Worm (Caenorhabditis elegans) whole organism, L3 larva: ENCODE results near the gene trpa-1.

Experiments used
- aly-2 ChIP-seq: fragments of 150-350 bp; optimal IDR thresholded peaks from 2 replicates; lab custom pipeline; 2014; ENCODE audit warnings: missing biosample characterization, missing genetic modification characterization
- ama-1 ChIP-seq: fragments of 150-350 bp; optimal IDR thresholded peaks from 2 replicates; lab custom pipeline; 2018
- ceh-82 ChIP-seq: fragments of 150-350 bp; optimal IDR thresholded peaks from 2 replicates; lab custom pipeline; 2014; ENCODE audit warnings: missing biosample characterization, missing genetic modification characterization
- ceh-9 ChIP-seq: sonication (generic microtip); optimal IDR thresholded peaks from 2 replicates; lab custom pipeline; 2018; ENCODE audit warnings: missing biosample characterization, missing genetic modification characterization
- daf-12 ChIP-seq: fragments of 150-350 bp; optimal IDR thresholded peaks from 2 replicates; lab custom pipeline; 2014; ENCODE audit warnings: missing biosample characterization, missing genetic modification reagents, missing genetic modification characterization
- egl-27 ChIP-seq: sonication (generic microtip); optimal IDR thresholded peaks from 4 replicates; lab custom pipeline; 2017; ENCODE audit warnings: missing biosample characterization, missing genetic modification reagents, missing genetic modification characterization
- elt-1 ChIP-seq: fragments of 150-350 bp; optimal IDR thresholded peaks from 2 replicates; lab custom pipeline; 2014; ENCODE audit warnings: missing biosample characterization, missing genetic modification characterization
- elt-3 ChIP-seq, 3 experiments: fragments of 150-350 bp in 1 of 3; sonication (generic microtip) in 2 of 3; optimal IDR thresholded peaks; 2 replicates in 2 of 3; 4 replicates in 1 of 3; lab custom pipeline; 2014 to 2017; ENCODE audit warnings: missing biosample characterization in 3 of 3, missing genetic modification characterization in 3 of 3
- eor-1 ChIP-seq, 2 experiments: fragments of 150-350 bp; optimal IDR thresholded peaks; 2 replicates each; lab custom pipeline; 2014 to 2018; ENCODE audit warnings: missing biosample characterization in 2 of 2, missing genetic modification characterization in 2 of 2
- fkh-10 ChIP-seq: sonication (generic microtip); optimal IDR thresholded peaks from 2 replicates; lab custom pipeline; 2017; ENCODE audit warnings: missing biosample characterization, missing genetic modification reagents, missing genetic modification characterization
- fkh-2 ChIP-seq: fragments of 150-350 bp; optimal IDR thresholded peaks from 2 replicates; lab custom pipeline; 2014; ENCODE audit warnings: missing biosample characterization, missing genetic modification reagents, missing genetic modification characterization
- hmg-11 ChIP-seq: sonication (generic microtip); optimal IDR thresholded peaks from 2 replicates; lab custom pipeline; 2016; ENCODE audit warnings: missing genetic modification characterization, missing compliant biosample characterization
- lin-15B ChIP-seq: fragments of 150-350 bp; optimal IDR thresholded peaks from 2 replicates; lab custom pipeline; 2014; ENCODE audit warnings: missing biosample characterization, missing genetic modification characterization
- lin-39 ChIP-seq: fragments of 150-350 bp; optimal IDR thresholded peaks from 2 replicates; lab custom pipeline; 2018; ENCODE audit warnings: missing biosample characterization, missing genetic modification reagents, missing genetic modification characterization
- lsy-12 ChIP-seq: sonication (generic microtip); optimal IDR thresholded peaks from 2 replicates; lab custom pipeline; 2016; ENCODE audit warnings: mild to moderate bottlenecking, missing genetic modification characterization, missing compliant biosample characterization
- mdl-1 ChIP-seq: fragments of 150-350 bp; optimal IDR thresholded peaks from 2 replicates; lab custom pipeline; 2014; ENCODE audit warnings: missing biosample characterization, missing genetic modification characterization
- mml-1 ChIP-seq: fragments of 150-350 bp; sonication (generic microtip); optimal IDR thresholded peaks from 3 replicates; lab custom pipeline; 2014; ENCODE audit warnings: missing biosample characterization, missing genetic modification characterization
- nfya-1 ChIP-seq: sonication (generic microtip); optimal IDR thresholded peaks from 2 replicates; lab custom pipeline; 2017; ENCODE audit warnings: missing genetic modification characterization, mild to moderate bottlenecking, missing compliant biosample characterization, antibody characterized with exemption, moderate library complexity; ENCODE audit not compliant: insufficient read depth
- nhr-11 ChIP-seq: fragments of 150-350 bp; optimal IDR thresholded peaks from 2 replicates; lab custom pipeline; 2014; ENCODE audit warnings: missing biosample characterization, missing genetic modification characterization
- nhr-23 ChIP-seq: fragments of 150-350 bp; optimal IDR thresholded peaks from 2 replicates; lab custom pipeline; 2014; ENCODE audit warnings: missing biosample characterization, missing genetic modification reagents, missing genetic modification characterization
- nhr-237 ChIP-seq: fragments of 150-350 bp; optimal IDR thresholded peaks from 2 replicates; lab custom pipeline; 2014; ENCODE audit warnings: missing biosample characterization, missing genetic modification characterization
- nhr-28 ChIP-seq: fragments of 150-350 bp; optimal IDR thresholded peaks from 2 replicates; lab custom pipeline; 2014; ENCODE audit warnings: missing biosample characterization, missing genetic modification characterization
- nhr-43 ChIP-seq: sonication (generic microtip); optimal IDR thresholded peaks from 2 replicates; lab custom pipeline; 2016; ENCODE audit warnings: mild to moderate bottlenecking, missing genetic modification characterization, missing compliant biosample characterization; ENCODE audit not compliant: poor library complexity, severe bottlenecking
- nhr-67 ChIP-seq: fragments of 150-350 bp; optimal IDR thresholded peaks from 2 replicates; lab custom pipeline; 2014; ENCODE audit warnings: missing biosample characterization, missing genetic modification characterization
- nhr-77 ChIP-seq: fragments of 150-350 bp; optimal IDR thresholded peaks from 2 replicates; lab custom pipeline; 2014; ENCODE audit warnings: missing biosample characterization, missing genetic modification characterization
- pha-4 ChIP-seq: fragments of 150-350 bp; optimal IDR thresholded peaks from 2 replicates; lab custom pipeline; 2014; ENCODE audit warnings: missing biosample characterization, missing genetic modification reagents, missing genetic modification characterization
- pqm-1 ChIP-seq: fragments of 150-350 bp; optimal IDR thresholded peaks from 2 replicates; lab custom pipeline; 2017; ENCODE audit warnings: missing biosample characterization, missing genetic modification characterization, inconsistent platforms
- snpc-4 ChIP-seq: fragments of 150-350 bp; optimal IDR thresholded peaks from 2 replicates; lab custom pipeline; 2014; ENCODE audit warnings: missing biosample characterization, missing genetic modification characterization
- tbx-2 ChIP-seq: sonication (generic microtip); optimal IDR thresholded peaks from 2 replicates; lab custom pipeline; 2016; ENCODE audit warnings: mild to moderate bottlenecking, missing genetic modification characterization, missing compliant biosample characterization
- unc-39 ChIP-seq: sonication (generic microtip); optimal IDR thresholded peaks from 4 replicates; lab custom pipeline; 2017; ENCODE audit warnings: missing biosample characterization, missing genetic modification characterization
- zag-1 ChIP-seq: fragments of 150-350 bp; optimal IDR thresholded peaks from 2 replicates; lab custom pipeline; 2014; ENCODE audit warnings: missing biosample characterization, missing genetic modification characterization
- ztf-11 ChIP-seq: fragments of 150-350 bp; optimal IDR thresholded peaks from 2 replicates; lab custom pipeline; 2014; ENCODE audit warnings: missing biosample characterization, missing genetic modification characterization
- ztf-4 ChIP-seq: fragments of 150-350 bp; optimal IDR thresholded peaks from 2 replicates; lab custom pipeline; 2014; ENCODE audit warnings: missing biosample characterization, missing genetic modification characterization

The trpa-1 gene

DNA sequence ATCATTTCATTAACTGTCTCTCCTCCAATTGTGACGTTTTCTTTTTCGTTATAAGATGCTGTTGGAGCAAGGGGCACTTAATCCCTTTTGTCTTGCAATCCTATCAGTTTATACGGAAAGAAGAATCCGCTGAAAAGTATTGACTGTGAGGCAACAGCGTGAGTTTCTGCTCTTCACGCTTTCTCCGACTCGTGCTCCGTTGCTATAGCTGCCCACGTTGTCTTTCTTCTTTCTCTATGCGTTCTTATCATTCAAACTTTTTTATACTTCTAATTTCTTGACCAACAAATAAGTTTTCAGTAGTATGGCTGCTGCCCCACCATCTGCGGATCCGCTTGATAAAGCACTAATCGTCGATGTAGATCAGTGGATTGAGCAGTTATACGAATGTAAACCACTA lies 6.2 kb upstream of the trpa-1 start, which contains the start of gene let-92:
TSS of gene let-92 (plus strand) at position 301 of the 400 bp plus-strand sequence.
- no peak for TF ChIP-seq nhr-77 (tag; lab: Kevin White, UChicago)
- no peak for TF ChIP-seq fkh-10 (GFP tag; lab: Kevin White, UChicago)
- TF ChIP-seq ztf-4 (tag; lab: Kevin White, UChicago): no peak
- TF ChIP-seq elt-1 (tag; lab: Kevin White, UChicago): no peak
- TF ChIP-seq pqm-1 (tag; lab: Kevin White, UChicago): no peak
- no peak for TF ChIP-seq fkh-2
- TF ChIP-seq nhr-11 (tag; lab: Kevin White, UChicago): no peak
- TF ChIP-seq lsy-12 (tag; lab: Kevin White, UChicago): no peak
- no peak for TF ChIP-seq nhr-43
- no peak for TF ChIP-seq hmg-11 (tag; lab: Kevin White, UChicago)
- TF ChIP-seq pha-4 (tag; lab: Kevin White, UChicago): no peak
- no peak for TF ChIP-seq nhr-237
- no peak for TF ChIP-seq ztf-11
- no peak for TF ChIP-seq mdl-1 (tag; lab: Kevin White, UChicago)
- no peak for TF ChIP-seq daf-12
- no peak for TF ChIP-seq tbx-2 (tag; lab: Kevin White, UChicago)
- no peak for TF ChIP-seq ceh-9 (tag; lab: Kevin White, UChicago)
- no peak for TF ChIP-seq eor-1 (tag; optimal IDR thresholded peaks at IDR 0.05; lab: Kevin White, UChicago)
- TF ChIP-seq nhr-23 (tag; lab: Kevin White, UChicago): no peak
- TF ChIP-seq unc-39 (tag; lab: Kevin White, UChicago): no peak
- TF ChIP-seq, all 47 proteins: peak for 0

DNA sequence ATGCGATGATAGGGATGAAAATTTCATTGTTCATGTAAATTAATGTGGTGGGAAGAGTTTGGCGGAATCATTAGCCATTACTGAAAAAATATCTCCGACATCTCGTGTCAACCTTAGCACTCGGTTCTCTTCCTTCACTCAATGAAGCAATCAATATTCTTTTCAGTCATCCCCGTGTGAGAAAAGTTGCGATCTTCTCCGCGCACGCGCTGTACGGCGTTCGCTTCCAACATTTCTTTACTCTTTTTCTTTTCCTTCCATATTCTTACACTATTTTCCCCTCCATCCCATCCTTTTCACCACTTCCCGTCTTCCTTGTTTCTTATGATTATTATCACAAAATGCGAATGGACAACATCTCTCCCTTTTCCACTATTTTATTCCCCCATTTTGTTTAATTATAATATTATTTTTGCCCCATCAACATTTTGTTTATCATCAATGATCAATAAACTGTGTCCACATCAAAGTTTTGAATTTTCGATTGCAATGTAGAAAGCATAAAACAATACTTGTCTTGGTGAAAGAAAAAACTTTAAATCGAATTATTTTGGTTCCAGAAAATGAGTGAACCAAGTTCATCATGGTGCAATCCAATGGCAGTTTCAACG lies 4.2 kb upstream of the trpa-1 start, which contains the start of gene mob-1:
TSS of gene mob-1 (plus strand) at position 561 of the 611 bp plus-strand sequence.
- no peak for TF ChIP-seq mml-1 (tag; lab: Kevin White, UChicago)
- peak; percentile 54 for TF ChIP-seq ama-1
- peak; percentile 5 for TF ChIP-seq nhr-23 (tag; lab: Kevin White, UChicago)
- TF ChIP-seq pha-4 (tag; lab: Kevin White, UChicago): peak; percentile 25
- TF ChIP-seq pqm-1 (tag; lab: Kevin White, UChicago): no peak

DNA sequence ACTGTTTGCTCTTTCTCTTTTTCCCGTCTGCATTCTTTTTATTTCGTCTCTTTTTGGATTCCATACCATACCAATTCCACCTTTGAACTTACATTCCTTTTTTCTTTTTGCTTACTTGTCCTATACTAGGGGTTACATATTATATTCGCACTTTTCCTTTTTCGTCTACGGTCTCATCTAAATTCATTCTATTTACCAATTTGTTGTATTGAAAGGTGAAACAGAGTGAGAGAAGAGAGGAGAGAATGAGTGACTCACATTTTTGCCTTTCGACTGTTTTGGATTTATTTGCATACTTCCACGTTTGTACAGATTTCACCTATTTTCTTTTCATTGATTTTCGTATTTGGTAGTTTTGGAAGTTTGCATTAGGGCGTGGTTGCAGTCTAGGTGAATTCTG lies 898 bp upstream of the trpa-1 start:
- TF ChIP-seq pha-4 (tag; lab: Kevin White, UChicago) (peak; percentile 80), aly-2 (no peak), hmg-11 (tag; lab: Kevin White, UChicago) (peak; percentile 2)
- TF ChIP-seq, all 47 proteins: peak for 2

DNA sequence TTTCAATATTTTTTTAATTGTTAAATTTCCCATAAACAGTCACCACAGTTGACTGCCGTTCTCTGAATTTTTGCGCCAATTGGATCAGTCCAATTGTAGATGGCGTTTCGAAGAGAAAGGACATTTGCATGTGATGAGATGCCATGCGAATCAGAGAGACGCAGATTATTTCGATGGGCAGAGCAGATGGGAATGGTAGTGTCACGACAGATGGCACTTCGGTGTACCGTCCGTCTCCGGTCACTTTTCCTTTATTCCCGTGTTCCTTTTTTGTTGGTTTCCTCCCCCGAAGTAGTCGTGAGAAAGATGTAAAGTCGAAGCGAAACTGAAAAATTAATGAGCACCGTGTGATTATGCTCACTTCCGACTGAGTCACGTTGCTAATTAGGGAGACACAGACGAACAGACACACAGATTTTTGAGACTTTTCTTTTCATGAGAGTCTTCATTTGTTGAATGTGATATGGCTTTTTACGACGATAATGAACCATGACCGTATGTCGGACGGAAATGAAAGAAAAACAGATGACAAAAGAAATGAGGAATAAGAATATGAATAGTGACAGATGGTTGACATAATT lies 3.4 kb downstream of the trpa-1 start:
- TF ChIP-seq nhr-67 (tag; lab: Kevin White, UChicago): no peak
- TF ChIP-seq lin-39: no peak
- TF ChIP-seq ceh-9 (tag; lab: Kevin White, UChicago): no peak
- TF ChIP-seq hmg-11 (tag; lab: Kevin White, UChicago): no peak
- no peak for TF ChIP-seq zag-1 (tag; lab: Kevin White, UChicago)
- TF ChIP-seq mdl-1 (tag; lab: Kevin White, UChicago): no peak
- no peak for TF ChIP-seq nhr-11 (tag; lab: Kevin White, UChicago)
- TF ChIP-seq fkh-2: no peak
- no peak for TF ChIP-seq ceh-82
- TF ChIP-seq snpc-4: no peak

DNA sequence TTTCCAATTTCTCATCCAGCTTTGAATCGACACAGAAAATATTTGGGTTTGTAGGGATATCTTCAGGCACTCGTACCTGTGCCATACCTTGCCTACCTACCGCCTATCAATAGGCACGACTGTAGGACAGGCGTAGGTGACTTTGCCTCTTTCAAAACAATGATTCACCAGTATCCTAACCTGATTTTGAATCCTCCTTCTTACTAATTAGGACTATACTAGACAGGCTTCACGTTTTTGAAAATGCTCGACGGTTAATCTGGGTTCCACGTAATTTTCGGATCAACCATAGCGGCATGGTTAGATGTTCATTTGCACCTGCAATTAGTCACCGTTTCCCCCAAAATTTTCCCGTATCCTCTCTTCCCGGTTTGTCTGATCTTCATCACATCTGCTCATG lies 4.1 kb downstream of the trpa-1 start:
- no peak for TF ChIP-seq eor-1 (tag; optimal IDR thresholded peaks at IDR 0.05; lab: Kevin White, UChicago)
- TF ChIP-seq mml-1 (tag; lab: Kevin White, UChicago): no peak
- no peak for TF ChIP-seq nhr-237
- TF ChIP-seq egl-27: no peak
- TF ChIP-seq fkh-2: no peak
- TF ChIP-seq elt-3 (tag; optimal IDR thresholded peaks at IDR 0.05; lab: Kevin White, UChicago): no peak
- TF ChIP-seq nhr-28: no peak
- TF ChIP-seq pqm-1 (tag; lab: Kevin White, UChicago): no peak
- TF ChIP-seq ama-1: no peak
- no peak for TF ChIP-seq hmg-11 (tag; lab: Kevin White, UChicago)
- no peak for TF ChIP-seq lsy-12 (tag; lab: Kevin White, UChicago)
- no peak for TF ChIP-seq snpc-4

DNA sequence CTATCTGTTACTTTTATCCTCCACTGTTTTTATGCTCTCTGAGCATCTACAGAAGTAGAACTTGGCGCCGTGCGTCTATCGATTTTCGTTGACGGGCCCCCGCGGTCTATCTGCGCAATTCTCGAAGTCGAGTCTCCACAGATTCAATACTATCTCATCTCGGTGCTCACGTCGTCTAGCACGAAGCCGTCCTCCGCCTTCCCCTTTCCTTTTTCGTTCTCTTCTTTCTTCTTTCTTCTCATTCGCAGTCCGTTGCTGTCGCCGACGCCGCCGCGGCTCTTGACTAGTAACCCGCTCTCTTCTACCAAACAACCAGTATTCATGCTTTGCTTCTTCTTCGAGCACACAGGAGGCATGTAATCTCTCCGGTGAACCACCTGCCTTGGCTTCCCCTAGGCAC lies 6.8 kb downstream of the trpa-1 start:
- TF ChIP-seq nfya-1 (tag; lab: Kevin White, UChicago): peak; percentile 69
- TF ChIP-seq lin-39: peak; percentile 31
- TF ChIP-seq snpc-4: peak; percentile 10
- peak; percentile 25 for TF ChIP-seq lin-15B (tag; lab: Kevin White, UChicago)
- no peak for TF ChIP-seq eor-1 (tag; optimal IDR thresholded peaks at IDR 0.05; lab: Kevin White, UChicago)
- TF ChIP-seq fkh-10 (GFP tag; lab: Kevin White, UChicago): peak; percentile 16
